Worm (Caenorhabditis elegans) whole organism, young adult: ENCODE data around the gene rig-1.

Source experiments
- B0261.1 ChIP-seq: sonication (generic microtip); optimal IDR thresholded peaks from 2 replicates; lab custom pipeline; 2016; ENCODE audit warnings: mild to moderate bottlenecking, missing genetic modification characterization, moderate library complexity, missing compliant biosample characterization
- B0336.3 ChIP-seq: fragments of 200-800 bp; sonication (Bioruptor generic); IDR thresholded peaks from 2 replicates; pipeline ENCODE4 v1.3.6; 2022; ENCODE audit warnings: missing genetic modification characterization, missing compliant biosample characterization
- C06A6.2 ChIP-seq: fragments of 200-800 bp; sonication (Bioruptor generic); conservative IDR thresholded peaks from 2 replicates; pipeline ENCODE4 v1.3.6; 2022; ENCODE audit warnings: missing genetic modification characterization, missing compliant biosample characterization
- C17E4.6 ChIP-seq: fragments of 200-800 bp; sonication (Bioruptor generic); IDR thresholded peaks from 2 replicates; pipeline ENCODE4 v1.3.6; 2022; ENCODE audit warnings: missing genetic modification reagents, missing genetic modification characterization, missing compliant biosample characterization
- F10E7.11 ChIP-seq: sonication (generic microtip); optimal IDR thresholded peaks from 2 replicates; lab custom pipeline; 2017; ENCODE audit warnings: mild to moderate bottlenecking, missing genetic modification characterization, moderate library complexity, missing compliant biosample characterization
- F23B12.7 ChIP-seq: sonication (generic microtip); optimal IDR thresholded peaks from 2 replicates; lab custom pipeline; 2017; ENCODE audit warnings: missing genetic modification characterization, mild to moderate bottlenecking, missing compliant biosample characterization, antibody characterized with exemption, moderate library complexity; ENCODE audit not compliant: insufficient read depth
- F33H1.4 ChIP-seq: fragments of 200-800 bp; sonication (Bioruptor generic); IDR thresholded peaks from 2 replicates; pipeline ENCODE4 v1.3.6; 2022; ENCODE audit warnings: missing genetic modification reagents, missing genetic modification characterization, missing compliant biosample characterization
- K11D2.4 ChIP-seq: fragments of 200-800 bp; sonication (Bioruptor generic); IDR thresholded peaks from 2 replicates; pipeline ENCODE4 v1.3.6; 2022; ENCODE audit warnings: missing genetic modification reagents, missing genetic modification characterization, missing compliant biosample characterization
- K12H6.12 ChIP-seq: fragments of 200-800 bp; sonication (Bioruptor generic); optimal IDR thresholded peaks from 2 replicates; lab custom pipeline; 2018; ENCODE audit warnings: mild to moderate bottlenecking, missing genetic modification characterization, missing compliant biosample characterization
- Y53F4B.3 ChIP-seq: fragments of 200-800 bp; sonication (Bioruptor generic); IDR thresholded peaks from 2 replicates; pipeline ENCODE4 v1.3.6; 2022; ENCODE audit warnings: missing genetic modification reagents, missing genetic modification characterization, missing compliant biosample characterization
- atf-7 ChIP-seq: sonication (generic microtip); optimal IDR thresholded peaks from 2 replicates; lab custom pipeline; 2017; ENCODE audit warnings: mild to moderate bottlenecking, missing genetic modification characterization, missing compliant biosample characterization
- attf-3 ChIP-seq: fragments of 200-800 bp; sonication (Bioruptor generic); conservative IDR thresholded peaks from 2 replicates; pipeline ENCODE4 v1.3.6; 2022; ENCODE audit warnings: missing genetic modification reagents, missing genetic modification characterization, missing compliant biosample characterization
- attf-5 ChIP-seq: fragments of 200-800 bp; sonication (Bioruptor generic); optimal IDR thresholded peaks from 2 replicates; lab custom pipeline; 2018; ENCODE audit warnings: mild to moderate bottlenecking, missing genetic modification characterization, missing compliant biosample characterization
- bed-1 ChIP-seq: fragments of 200-800 bp; sonication (Bioruptor generic); IDR thresholded peaks from 2 replicates; pipeline ENCODE4 v1.3.6; 2022; ENCODE audit warnings: missing genetic modification reagents, missing genetic modification characterization, missing compliant biosample characterization
- ccch-3 ChIP-seq: fragments of 200-800 bp; sonication (Bioruptor generic); optimal IDR thresholded peaks from 2 replicates; lab custom pipeline; 2018; ENCODE audit warnings: mild to moderate bottlenecking, missing genetic modification characterization, missing compliant biosample characterization
- cebp-1 ChIP-seq, 2 experiments: fragments of 200-800 bp in 1 of 2; sonication (Bioruptor generic) in 1 of 2; sonication (generic microtip) in 1 of 2; IDR thresholded peaks in 1 of 2; optimal IDR thresholded peaks in 1 of 2; 2 replicates each; pipeline versions ENCODE4 v1.3.6 to Lab custom; 2017 to 2022; ENCODE audit warnings: missing compliant biosample characterization in 2 of 2, missing genetic modification characterization in 2 of 2, mild to moderate bottlenecking in 1 of 2, missing genetic modification reagents in 1 of 2, moderate library complexity in 1 of 2
- cebp-2 ChIP-seq: fragments of 200-800 bp; sonication (Bioruptor generic); IDR thresholded peaks from 2 replicates; pipeline ENCODE4 v1.3.6; 2022; ENCODE audit warnings: missing genetic modification characterization, missing compliant biosample characterization
- ceh-100 ChIP-seq: fragments of 200-800 bp; sonication (Bioruptor generic); IDR thresholded peaks from 2 replicates; pipeline ENCODE4 v1.3.6; 2022; ENCODE audit warnings: missing genetic modification reagents, missing genetic modification characterization, missing compliant biosample characterization
- chd-7 ChIP-seq: sonication (generic microtip); optimal IDR thresholded peaks from 2 replicates; lab custom pipeline; 2016; ENCODE audit warnings: mild to moderate bottlenecking, missing genetic modification characterization, moderate library complexity, missing compliant biosample characterization
- efl-1 ChIP-seq: fragments of 150-350 bp; optimal IDR thresholded peaks from 2 replicates; lab custom pipeline; 2014; ENCODE audit warnings: missing biosample characterization, missing genetic modification reagents, missing genetic modification characterization
- egl-18 ChIP-seq: fragments of 200-800 bp; sonication (Bioruptor generic); IDR thresholded peaks from 2 replicates; pipeline ENCODE4 v1.3.6; 2022; ENCODE audit warnings: missing genetic modification reagents, missing genetic modification characterization, missing compliant biosample characterization
- egl-44 ChIP-seq: fragments of 200-800 bp; sonication (Bioruptor generic); IDR thresholded peaks from 2 replicates; pipeline ENCODE4 v1.3.6; 2022; ENCODE audit warnings: missing genetic modification reagents, missing genetic modification characterization, missing compliant biosample characterization
- ekl-4 ChIP-seq: fragments of 200-800 bp; sonication (Bioruptor generic); IDR thresholded peaks from 2 replicates; pipeline ENCODE4 v1.3.6; 2022; ENCODE audit warnings: missing genetic modification reagents, missing genetic modification characterization, missing compliant biosample characterization
- let-607 ChIP-seq, 2 experiments: fragments of 200-800 bp in 1 of 2; sonication (Bioruptor generic) in 1 of 2; sonication (generic microtip) in 1 of 2; optimal IDR thresholded peaks; 2 replicates each; lab custom pipeline; 2016 to 2018; ENCODE audit warnings: mild to moderate bottlenecking in 2 of 2, missing compliant biosample characterization in 2 of 2, missing genetic modification characterization in 2 of 2, moderate library complexity in 2 of 2, missing genotype in 1 of 2
- lin-26 ChIP-seq: fragments of 200-800 bp; sonication (Bioruptor generic); IDR thresholded peaks from 2 replicates; pipeline ENCODE4 v1.3.6; 2022; ENCODE audit warnings: missing genetic modification reagents, missing genetic modification characterization, missing compliant biosample characterization
- lin-40 ChIP-seq: sonication (generic microtip); optimal IDR thresholded peaks from 2 replicates; lab custom pipeline; 2016; ENCODE audit warnings: missing genetic modification characterization, mild to moderate bottlenecking, missing compliant biosample characterization, missing genotype, missing genetic modification reagents
- lir-1 ChIP-seq: fragments of 200-800 bp; sonication (Bioruptor generic); conservative IDR thresholded peaks from 2 replicates; pipeline ENCODE4 v1.3.6; 2022; ENCODE audit warnings: missing genetic modification reagents, missing genetic modification characterization, missing compliant biosample characterization
- lsl-1 ChIP-seq: fragments of 200-800 bp; sonication (Bioruptor generic); optimal IDR thresholded peaks from 2 replicates; lab custom pipeline; 2018; ENCODE audit warnings: mild to moderate bottlenecking, missing genetic modification characterization, moderate library complexity, missing compliant biosample characterization
- madf-10 ChIP-seq: sonication (generic microtip); optimal IDR thresholded peaks from 2 replicates; lab custom pipeline; 2016; ENCODE audit warnings: mild to moderate bottlenecking, missing genetic modification characterization, missing compliant biosample characterization
- madf-3 ChIP-seq: fragments of 200-800 bp; sonication (Bioruptor generic); IDR thresholded peaks from 2 replicates; pipeline ENCODE4 v1.3.6; 2022; ENCODE audit warnings: missing genetic modification reagents, missing genetic modification characterization, missing compliant biosample characterization
- mel-28 ChIP-seq: sonication (generic microtip); optimal IDR thresholded peaks from 2 replicates; lab custom pipeline; 2016; ENCODE audit warnings: borderline replicate concordance, mild to moderate bottlenecking, missing genetic modification characterization, missing compliant biosample characterization
- mes-4 ChIP-seq: sonication (generic microtip); optimal IDR thresholded peaks from 2 replicates; lab custom pipeline; 2016; ENCODE audit warnings: missing genotype, missing genetic modification characterization, missing compliant biosample characterization
- nhr-179 ChIP-seq: sonication (generic microtip); optimal IDR thresholded peaks from 2 replicates; lab custom pipeline; 2016; ENCODE audit warnings: mild to moderate bottlenecking, missing genetic modification characterization, missing compliant biosample characterization
- nhr-80 ChIP-seq: sonication (generic microtip); optimal IDR thresholded peaks from 2 replicates; lab custom pipeline; 2016; ENCODE audit warnings: missing genetic modification characterization, missing compliant biosample characterization
- nhr-90 ChIP-seq: sonication (generic microtip); optimal IDR thresholded peaks from 2 replicates; lab custom pipeline; 2016; ENCODE audit warnings: missing genotype, mild to moderate bottlenecking, missing genetic modification characterization, missing compliant biosample characterization
- pha-4 ChIP-seq: fragments of 150-350 bp; sonication (generic microtip); optimal IDR thresholded peaks from 2 replicates; lab custom pipeline; 2014; ENCODE audit warnings: missing biosample characterization, missing genetic modification reagents, missing genetic modification characterization
- rcor-1 ChIP-seq: fragments of 200-800 bp; sonication (Bioruptor generic); IDR thresholded peaks from 2 replicates; pipeline ENCODE4 v1.3.6; 2022; ENCODE audit warnings: missing genetic modification reagents, missing genetic modification characterization, missing compliant biosample characterization
- rpc-1 ChIP-seq, 2 experiments: fragments of 150-350 bp in 1 of 2; sonication (generic microtip) in 1 of 2; optimal IDR thresholded peaks; 2 replicates each; lab custom pipeline; 2014 to 2018; ENCODE audit warnings: missing biosample characterization in 1 of 2, missing genetic modification characterization in 1 of 2, missing genetic modification reagents in 1 of 2, missing genotype in 1 of 2
- snpc-3.4 ChIP-seq: sonication (generic microtip); optimal IDR thresholded peaks from 2 replicates; lab custom pipeline; 2017; ENCODE audit warnings: missing genetic modification characterization, mild to moderate bottlenecking, missing compliant biosample characterization, antibody characterized with exemption, moderate library complexity, missing genotype, missing genetic modification reagents
- somi-1 ChIP-seq: fragments of 200-800 bp; sonication (Bioruptor generic); optimal IDR thresholded peaks from 2 replicates; lab custom pipeline; 2018; ENCODE audit warnings: mild to moderate bottlenecking, missing genetic modification characterization, missing compliant biosample characterization
- tbp1 ChIP-seq: fragments of 200-800 bp; sonication (Bioruptor generic); optimal IDR thresholded peaks from 2 replicates; lab custom pipeline; 2018; ENCODE audit warnings: mild to moderate bottlenecking, missing genetic modification characterization, missing compliant biosample characterization
- tlf-1 ChIP-seq: fragments of 200-800 bp; sonication (Bioruptor generic); optimal IDR thresholded peaks from 2 replicates; lab custom pipeline; 2018; ENCODE audit warnings: mild to moderate bottlenecking, missing genetic modification characterization, missing compliant biosample characterization
- unc-62 ChIP-seq: fragments of 150-350 bp; optimal IDR thresholded peaks from 2 replicates; lab custom pipeline; 2014; ENCODE audit warnings: missing biosample characterization, missing genetic modification reagents, missing genetic modification characterization
- zfh-2 ChIP-seq: fragments of 200-800 bp; sonication (Bioruptor generic); conservative IDR thresholded peaks from 2 replicates; pipeline ENCODE4 v1.3.6; 2022; ENCODE audit warnings: missing genetic modification reagents, missing genetic modification characterization, missing compliant biosample characterization
- zim-3 ChIP-seq: sonication (generic microtip); optimal IDR thresholded peaks from 2 replicates; lab custom pipeline; 2017; ENCODE audit warnings: mild to moderate bottlenecking, missing genetic modification characterization, moderate library complexity, missing compliant biosample characterization
- ztf-26 ChIP-seq: sonication (generic microtip); optimal IDR thresholded peaks from 2 replicates; lab custom pipeline; 2017; ENCODE audit warnings: missing genetic modification characterization, missing compliant biosample characterization

rig-1 gene

DNA sequence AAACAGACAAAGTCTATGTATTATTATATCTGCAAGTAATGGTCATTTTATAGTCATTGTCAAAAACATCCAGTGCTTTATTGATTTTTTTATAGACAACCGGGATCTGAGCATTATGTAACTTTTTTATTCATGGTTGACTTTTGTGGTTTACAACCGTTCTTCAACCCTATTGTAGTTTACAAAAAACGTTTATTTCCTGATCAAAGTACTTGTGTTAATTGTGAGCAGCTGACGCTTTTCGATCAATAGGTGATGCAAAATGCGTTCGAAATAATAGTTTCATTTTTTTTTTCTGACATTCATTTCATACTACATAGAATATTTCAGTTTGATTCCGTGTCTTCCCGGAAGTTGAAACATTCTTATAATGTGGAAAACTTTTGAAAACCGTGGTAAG is 12.3 kb downstream of the rig-1 start, which contains the start of the genes K09E2.2 and K09E2.3:
Gene K09E2.2, plus strand, starts transcription at position 301 of the 400 bp plus-strand sequence.
Gene K09E2.3, plus strand, starts transcription at position 325 of the 400 bp plus-strand sequence.
- TF ChIP-seq zim-3 (tag; lab: Kevin White, UChicago) (no peak), mel-28 (tag; lab: Kevin White, UChicago) (no peak), F33H1.4 (GFP tag; lab: Robert Waterston, UW) (no peak), let-607 (tag; optimal IDR thresholded peaks at IDR 0.05; lab: Kevin White, UChicago) (no peak), tlf-1 (no peak), madf-3 (GFP tag; lab: Robert Waterston, UW) (no peak), K12H6.12 (tag; lab: Kevin White, UChicago) (no peak), Y53F4B.3 (GFP tag; lab: Robert Waterston, UW) (no peak), rpc-1 (optimal IDR thresholded peaks at IDR 0.05; lab: Kevin White, UChicago) (no peak), rpc-1 (tag; optimal IDR thresholded peaks at IDR 0.05; lab: Kevin White, UChicago) (no peak), F10E7.11 (tag; lab: Kevin White, UChicago) (no peak), C17E4.6 (GFP tag; lab: Robert Waterston, UW) (no peak), ceh-100 (GFP tag; lab: Robert Waterston, UW) (no peak), ccch-3 (GFP tag; lab: Kevin White, UChicago) (no peak), bed-1 (GFP tag; lab: Robert Waterston, UW) (no peak), lir-1 (no peak)

DNA sequence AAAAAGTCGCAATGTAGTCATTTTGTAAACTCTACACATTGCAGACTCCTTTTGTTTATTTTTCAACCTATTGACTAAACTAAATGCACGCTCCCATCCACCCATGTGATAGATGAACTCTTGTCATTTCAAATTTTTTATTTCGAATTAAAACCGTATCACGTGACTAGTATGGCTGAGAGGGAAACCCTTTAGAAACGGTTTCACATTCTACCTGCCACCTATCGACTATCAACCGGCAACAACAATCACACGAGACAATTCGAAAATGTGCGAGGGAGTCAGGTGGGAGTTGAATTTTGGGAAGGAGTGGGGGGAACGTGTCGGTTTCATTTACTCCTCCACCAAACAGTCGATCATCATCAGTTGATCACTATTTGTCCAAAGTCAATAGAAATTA is 14.1 kb downstream of the rig-1 start:
- TF ChIP-seq C06A6.2 (GFP tag; lab: Robert Waterston, UW) (no peak), F23B12.7 (tag; lab: Kevin White, UChicago) (peak; percentile 18), ztf-26 (tag; lab: Kevin White, UChicago) (peak; percentile 72), attf-5 (GFP tag; lab: Kevin White, UChicago) (peak; percentile 70), cebp-1 (GFP tag; IDR thresholded peaks at IDR 0.05; lab: Robert Waterston, UW) (0 out of 2 replicates have a peak, but pooled peaks have one; percentile 20), cebp-1 (tag; optimal IDR thresholded peaks at IDR 0.05; lab: Kevin White, UChicago) (peak; percentile 82), pha-4 (tag; lab: Kevin White, UChicago) (peak; percentile 73), chd-7 (tag; lab: Kevin White, UChicago) (peak; percentile 14), snpc-3.4 (tag; lab: Kevin White, UChicago) (no peak), mes-4 (no peak), unc-62 (GFP tag; lab: Kevin White, UChicago) (peak; percentile 70), lir-1 (no peak), nhr-90 (tag; lab: Kevin White, UChicago) (peak; percentile 24), lsl-1 (no peak), nhr-80 (peak; percentile 87), ekl-4 (GFP tag; lab: Robert Waterston, UW) (no peak), egl-44 (GFP tag; lab: Robert Waterston, UW) (0 out of 2 replicates have a peak, but pooled peaks have one; percentile 45), madf-10 (no peak), lin-26 (peak; percentile 54; the same call in 1 of the 2 replicates), nhr-179 (no peak), K11D2.4 (no peak; the same call in 1 of the 2 replicates), somi-1 (GFP tag; lab: Kevin White, UChicago) (peak; percentile 76), B0336.3 (GFP tag; lab: Robert Waterston, UW) (peak; percentile 34; the same call in 1 of the 2 replicates), attf-3 (GFP tag; lab: Robert Waterston, UW) (no peak), cebp-2 (GFP tag; lab: Robert Waterston, UW) (no peak), zfh-2 (GFP tag; lab: Robert Waterston, UW) (no peak), lin-40 (tag; lab: Kevin White, UChicago) (peak; percentile 65), egl-18 (GFP tag; lab: Robert Waterston, UW) (no peak), efl-1 (GFP tag; lab: Kevin White, UChicago) (no peak), B0261.1 (no peak), atf-7 (tag; lab: Kevin White, UChicago) (peak; percentile 31), rcor-1 (GFP tag; lab: Robert Waterston, UW) (no peak), let-607 (tag; optimal IDR thresholded peaks at IDR 0.05; lab: Kevin White, UChicago) (peak in 1 of 2 experiments; percentile 5), tbp1 (peak; percentile 29)
